Worm (Caenorhabditis elegans) whole organism, L3 larva: Measurements from ENCODE around the gene Y42H9AR.1.

Experiments used
- R02D3.7 ChIP-seq: fragments of 150-350 bp; optimal IDR thresholded peaks from 2 replicates; lab custom pipeline; 2014; ENCODE audit warnings: missing biosample characterization, missing genetic modification characterization
- aly-2 ChIP-seq: fragments of 150-350 bp; optimal IDR thresholded peaks from 2 replicates; lab custom pipeline; 2014; ENCODE audit warnings: missing biosample characterization, missing genetic modification characterization
- ama-1 ChIP-seq: fragments of 150-350 bp; optimal IDR thresholded peaks from 2 replicates; lab custom pipeline; 2018
- ceh-16 ChIP-seq: sonication (generic microtip); optimal IDR thresholded peaks from 2 replicates; lab custom pipeline; 2017; ENCODE audit warnings: missing biosample characterization, missing genetic modification characterization
- ceh-82 ChIP-seq: fragments of 150-350 bp; optimal IDR thresholded peaks from 2 replicates; lab custom pipeline; 2014; ENCODE audit warnings: missing biosample characterization, missing genetic modification characterization
- ceh-9 ChIP-seq: sonication (generic microtip); optimal IDR thresholded peaks from 2 replicates; lab custom pipeline; 2018; ENCODE audit warnings: missing biosample characterization, missing genetic modification characterization
- daf-12 ChIP-seq: fragments of 150-350 bp; optimal IDR thresholded peaks from 2 replicates; lab custom pipeline; 2014; ENCODE audit warnings: missing biosample characterization, missing genetic modification reagents, missing genetic modification characterization
- elt-1 ChIP-seq: fragments of 150-350 bp; optimal IDR thresholded peaks from 2 replicates; lab custom pipeline; 2014; ENCODE audit warnings: missing biosample characterization, missing genetic modification characterization
- elt-3 ChIP-seq, 3 experiments: fragments of 150-350 bp in 1 of 3; sonication (generic microtip) in 2 of 3; optimal IDR thresholded peaks; 2 replicates in 2 of 3; 4 replicates in 1 of 3; lab custom pipeline; 2014 to 2017; ENCODE audit warnings: missing biosample characterization in 3 of 3, missing genetic modification characterization in 3 of 3
- eor-1 ChIP-seq, 2 experiments: fragments of 150-350 bp; optimal IDR thresholded peaks; 2 replicates each; lab custom pipeline; 2014 to 2018; ENCODE audit warnings: missing biosample characterization in 2 of 2, missing genetic modification characterization in 2 of 2
- fkh-10 ChIP-seq: sonication (generic microtip); optimal IDR thresholded peaks from 2 replicates; lab custom pipeline; 2017; ENCODE audit warnings: missing biosample characterization, missing genetic modification reagents, missing genetic modification characterization
- fos-1 ChIP-seq: fragments of 150-350 bp; optimal IDR thresholded peaks from 2 replicates; lab custom pipeline; 2014; ENCODE audit warnings: missing biosample characterization, missing genetic modification characterization
- hmg-11 ChIP-seq: sonication (generic microtip); optimal IDR thresholded peaks from 2 replicates; lab custom pipeline; 2016; ENCODE audit warnings: missing genetic modification characterization, missing compliant biosample characterization
- lin-15B ChIP-seq: fragments of 150-350 bp; optimal IDR thresholded peaks from 2 replicates; lab custom pipeline; 2014; ENCODE audit warnings: missing biosample characterization, missing genetic modification characterization
- lin-39 ChIP-seq: fragments of 150-350 bp; optimal IDR thresholded peaks from 2 replicates; lab custom pipeline; 2018; ENCODE audit warnings: missing biosample characterization, missing genetic modification reagents, missing genetic modification characterization
- lsy-12 ChIP-seq: sonication (generic microtip); optimal IDR thresholded peaks from 2 replicates; lab custom pipeline; 2016; ENCODE audit warnings: mild to moderate bottlenecking, missing genetic modification characterization, missing compliant biosample characterization
- mdl-1 ChIP-seq: fragments of 150-350 bp; optimal IDR thresholded peaks from 2 replicates; lab custom pipeline; 2014; ENCODE audit warnings: missing biosample characterization, missing genetic modification characterization
- mml-1 ChIP-seq: fragments of 150-350 bp; sonication (generic microtip); optimal IDR thresholded peaks from 3 replicates; lab custom pipeline; 2014; ENCODE audit warnings: missing biosample characterization, missing genetic modification characterization
- nfya-1 ChIP-seq: sonication (generic microtip); optimal IDR thresholded peaks from 2 replicates; lab custom pipeline; 2017; ENCODE audit warnings: missing genetic modification characterization, mild to moderate bottlenecking, missing compliant biosample characterization, antibody characterized with exemption, moderate library complexity; ENCODE audit not compliant: insufficient read depth
- nhr-11 ChIP-seq: fragments of 150-350 bp; optimal IDR thresholded peaks from 2 replicates; lab custom pipeline; 2014; ENCODE audit warnings: missing biosample characterization, missing genetic modification characterization
- nhr-12 ChIP-seq: fragments of 150-350 bp; optimal IDR thresholded peaks from 2 replicates; lab custom pipeline; 2014; ENCODE audit warnings: missing biosample characterization, missing genetic modification characterization
- nhr-23 ChIP-seq: fragments of 150-350 bp; optimal IDR thresholded peaks from 2 replicates; lab custom pipeline; 2014; ENCODE audit warnings: missing biosample characterization, missing genetic modification reagents, missing genetic modification characterization
- nhr-237 ChIP-seq: fragments of 150-350 bp; optimal IDR thresholded peaks from 2 replicates; lab custom pipeline; 2014; ENCODE audit warnings: missing biosample characterization, missing genetic modification characterization
- nhr-25 ChIP-seq: sonication (generic microtip); optimal IDR thresholded peaks from 2 replicates; lab custom pipeline; 2017; ENCODE audit warnings: missing biosample characterization, missing genetic modification characterization
- nhr-28 ChIP-seq: fragments of 150-350 bp; optimal IDR thresholded peaks from 2 replicates; lab custom pipeline; 2014; ENCODE audit warnings: missing biosample characterization, missing genetic modification characterization
- nhr-43 ChIP-seq: sonication (generic microtip); optimal IDR thresholded peaks from 2 replicates; lab custom pipeline; 2016; ENCODE audit warnings: mild to moderate bottlenecking, missing genetic modification characterization, missing compliant biosample characterization; ENCODE audit not compliant: poor library complexity, severe bottlenecking
- nhr-67 ChIP-seq: fragments of 150-350 bp; optimal IDR thresholded peaks from 2 replicates; lab custom pipeline; 2014; ENCODE audit warnings: missing biosample characterization, missing genetic modification characterization
- pha-4 ChIP-seq: fragments of 150-350 bp; optimal IDR thresholded peaks from 2 replicates; lab custom pipeline; 2014; ENCODE audit warnings: missing biosample characterization, missing genetic modification reagents, missing genetic modification characterization
- pqm-1 ChIP-seq: fragments of 150-350 bp; optimal IDR thresholded peaks from 2 replicates; lab custom pipeline; 2017; ENCODE audit warnings: missing biosample characterization, missing genetic modification characterization, inconsistent platforms
- snpc-4 ChIP-seq: fragments of 150-350 bp; optimal IDR thresholded peaks from 2 replicates; lab custom pipeline; 2014; ENCODE audit warnings: missing biosample characterization, missing genetic modification characterization
- unc-39 ChIP-seq: sonication (generic microtip); optimal IDR thresholded peaks from 4 replicates; lab custom pipeline; 2017; ENCODE audit warnings: missing biosample characterization, missing genetic modification characterization
- unc-62 ChIP-seq: fragments of 150-350 bp; sonication (generic microtip); optimal IDR thresholded peaks from 4 replicates; lab custom pipeline; 2014; ENCODE audit warnings: missing biosample characterization, missing genetic modification reagents, missing genetic modification characterization
- zag-1 ChIP-seq: fragments of 150-350 bp; optimal IDR thresholded peaks from 2 replicates; lab custom pipeline; 2014; ENCODE audit warnings: missing biosample characterization, missing genetic modification characterization
- ztf-4 ChIP-seq: fragments of 150-350 bp; optimal IDR thresholded peaks from 2 replicates; lab custom pipeline; 2014; ENCODE audit warnings: missing biosample characterization, missing genetic modification characterization

Gene Y42H9AR.1

ce11 chrIV:8113161-8113560 lies at the start of gene Y42H9AR.1:
Y42H9AR.1 (plus strand) TSS chrIV:8113393.
- TF ChIP-seq nhr-25 (tag; lab: Kevin White, UChicago): peak; percentile 0
- TF ChIP-seq lin-39 (tag; lab: Kevin White, UChicago): no peak
- TF ChIP-seq eor-1 (tag; optimal IDR thresholded peaks at IDR 0.05; lab: Kevin White, UChicago): no peak
- peak; percentile 48 for TF ChIP-seq hmg-11 (tag; lab: Kevin White, UChicago)
- TF ChIP-seq nhr-12 (tag; lab: Kevin White, UChicago): no peak
- TF ChIP-seq nfya-1 (tag; lab: Kevin White, UChicago): peak; percentile 23
- no peak for TF ChIP-seq ceh-82 (tag; lab: Kevin White, UChicago)

DNA sequence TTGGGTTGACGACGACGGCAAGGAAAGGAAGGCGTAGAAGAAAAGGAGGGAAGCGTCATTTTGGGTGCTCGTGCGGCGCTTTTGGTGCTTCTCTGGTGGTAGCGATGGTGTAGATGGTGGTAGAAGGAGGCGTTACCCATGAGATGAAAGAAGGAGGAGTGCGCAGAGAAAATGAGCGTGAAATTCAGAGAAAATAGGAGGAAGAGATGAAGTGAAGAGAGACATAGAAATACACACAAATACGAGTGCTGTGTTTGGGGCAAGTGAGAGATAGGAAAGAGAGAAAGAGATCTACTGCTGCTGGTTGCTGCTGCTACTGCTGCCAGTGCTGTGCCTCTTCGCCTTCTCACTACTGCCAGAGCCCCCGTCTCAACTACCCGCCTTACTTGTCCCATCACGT lies 46.6 kb upstream of the Y42H9AR.1 start:
- TF ChIP-seq lin-15B (tag; lab: Kevin White, UChicago): peak; percentile 51
- peak; percentile 70 for TF ChIP-seq nfya-1 (tag; lab: Kevin White, UChicago)
- TF ChIP-seq lin-39 (tag; lab: Kevin White, UChicago): peak; percentile 51
- no peak for TF ChIP-seq snpc-4 (tag; lab: Kevin White, UChicago)
- TF ChIP-seq hmg-11 (tag; lab: Kevin White, UChicago): peak; percentile 80

- no peak for TF ChIP-seq fos-1 (tag; lab: Kevin White, UChicago)
- TF ChIP-seq nfya-1 (tag; lab: Kevin White, UChicago): peak; percentile 22
- peak; percentile 27 for TF ChIP-seq lin-39 (tag; lab: Kevin White, UChicago)
- no peak for TF ChIP-seq unc-62 (GFP tag; lab: Kevin White, UChicago)
- peak; percentile 10 for TF ChIP-seq pha-4 (tag; lab: Kevin White, UChicago)
- TF ChIP-seq nhr-43 (tag; lab: Kevin White, UChicago): peak; percentile 24
- peak; percentile 64 for TF ChIP-seq nhr-23 (tag; lab: Kevin White, UChicago)
- TF ChIP-seq nhr-25 (tag; lab: Kevin White, UChicago): peak; percentile 59
Observed at ce11 chrIV:8067745-8068144, 45.4 kb upstream of the Y42H9AR.1 start.

DNA sequence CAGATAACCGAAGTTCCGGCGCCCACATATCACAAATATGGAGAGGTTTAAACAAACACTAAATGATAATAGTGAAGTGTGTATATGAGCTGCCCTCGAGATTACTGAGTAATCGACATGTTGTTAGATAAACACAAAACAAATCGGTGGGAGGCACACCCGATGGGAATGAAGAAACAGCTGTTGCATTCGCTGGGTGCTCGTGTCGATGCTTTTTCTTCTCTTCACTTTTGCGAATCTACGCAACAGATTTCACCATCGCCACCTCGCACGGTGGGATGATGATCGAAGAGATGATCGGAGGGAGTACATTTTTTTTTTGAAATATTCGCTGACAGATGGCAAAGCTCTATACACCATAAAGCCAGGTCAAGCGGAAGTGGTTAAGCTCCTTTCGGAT lies 44.9 kb upstream of the Y42H9AR.1 start:
- TF ChIP-seq daf-12 (tag; lab: Kevin White, UChicago) (no peak), nhr-237 (no peak), nhr-25 (tag; lab: Kevin White, UChicago) (no peak), R02D3.7 (tag; lab: Kevin White, UChicago) (no peak), nhr-43 (tag; lab: Kevin White, UChicago) (no peak), ama-1 (no peak), lin-15B (tag; lab: Kevin White, UChicago) (no peak), zag-1 (no peak), ceh-9 (tag; lab: Kevin White, UChicago) (no peak), mml-1 (tag; lab: Kevin White, UChicago) (no peak), nhr-11 (tag; lab: Kevin White, UChicago) (no peak), mdl-1 (tag; lab: Kevin White, UChicago) (no peak), nfya-1 (tag; lab: Kevin White, UChicago) (no peak), pha-4 (tag; lab: Kevin White, UChicago) (no peak)

DNA sequence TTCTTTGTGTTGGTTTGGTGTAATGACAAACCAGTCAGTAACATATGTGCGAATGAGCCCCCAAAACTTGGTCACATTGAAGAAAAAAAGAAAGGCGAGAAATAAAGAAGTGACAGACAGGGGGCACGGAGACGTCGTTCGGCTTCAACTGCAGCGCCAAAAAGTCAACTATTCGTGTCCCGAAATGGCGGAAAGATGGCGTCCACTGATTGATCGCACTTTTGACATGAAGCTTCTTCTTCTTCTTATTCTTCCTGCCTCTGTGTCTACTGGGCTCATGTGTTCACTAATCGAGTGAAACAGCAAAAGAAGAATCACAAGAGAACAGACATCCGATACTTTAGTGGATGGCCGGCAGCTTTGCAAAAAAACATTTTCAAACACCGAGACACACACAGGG lies 44.1 kb upstream of the Y42H9AR.1 start:
- TF ChIP-seq ztf-4: no peak
- no peak for TF ChIP-seq R02D3.7 (tag; lab: Kevin White, UChicago)
- peak; percentile 82 for TF ChIP-seq unc-62 (GFP tag; lab: Kevin White, UChicago)
- TF ChIP-seq pqm-1: no peak
- no peak for TF ChIP-seq nhr-28 (tag; lab: Kevin White, UChicago)
- peak; percentile 6 for TF ChIP-seq hmg-11 (tag; lab: Kevin White, UChicago)
- no peak for TF ChIP-seq elt-3 (tag; optimal IDR thresholded peaks at IDR 0.05; lab: Kevin White, UChicago)
- TF ChIP-seq nhr-11 (tag; lab: Kevin White, UChicago): no peak
- peak; percentile 47 for TF ChIP-seq nfya-1 (tag; lab: Kevin White, UChicago)
- no peak for TF ChIP-seq fkh-10 (GFP tag; lab: Kevin White, UChicago)
- no peak for TF ChIP-seq aly-2 (tag; lab: Kevin White, UChicago)
- no peak for TF ChIP-seq lsy-12 (tag; lab: Kevin White, UChicago)
- TF ChIP-seq elt-1 (tag; lab: Kevin White, UChicago): peak; percentile 91
- TF ChIP-seq nhr-67 (tag; lab: Kevin White, UChicago): no peak
- TF ChIP-seq lin-39 (tag; lab: Kevin White, UChicago): peak; percentile 84
- TF ChIP-seq unc-39 (tag; lab: Kevin White, UChicago): no peak
- TF ChIP-seq ceh-9 (tag; lab: Kevin White, UChicago): no peak
- no peak for TF ChIP-seq ceh-16 (tag; lab: Kevin White, UChicago)
- TF ChIP-seq mml-1 (tag; lab: Kevin White, UChicago): no peak
